Fruit fly (Drosophila melanogaster): ENCODE data around the gene CG8086.

The CG8086 gene

DNA sequence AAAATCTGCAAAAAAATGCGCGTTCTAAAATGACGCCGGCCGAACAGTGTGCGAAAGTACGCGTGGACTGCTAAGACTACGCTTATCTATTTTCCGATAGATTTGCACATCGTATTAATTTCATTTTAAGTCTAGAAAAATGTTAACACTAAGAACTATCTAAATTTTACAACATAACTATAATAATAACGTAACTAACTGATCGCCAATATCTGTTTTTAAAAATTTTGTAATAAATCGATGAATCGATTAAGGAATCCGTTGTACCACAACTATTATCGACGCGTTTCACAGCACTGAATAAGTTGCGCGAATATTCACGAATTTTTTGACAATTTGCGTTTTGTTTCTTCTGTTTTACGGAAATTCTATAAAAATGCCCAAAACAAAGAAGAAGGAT is 46.2 kb downstream of the CG8086 start, which contains the start of gene Ssb-c31a (continued):
- TF ChIP-seq HLH4C (GFP tag; IDR thresholded peaks at IDR 0.05; ENCODE audit: partially characterized antibody) = peak; percentile 69
- no peak for TF ChIP-seq HmgD (GFP tag; optimal IDR thresholded peaks at IDR 0.05)
- no peak for TF ChIP-seq Rx (GFP tag; IDR thresholded peaks at IDR 0.05)
- no peak for TF ChIP-seq esg (GFP tag; conservative IDR thresholded peaks at IDR 0.05)
- peak; percentile 41 for TF ChIP-seq CG12769 (tag; optimal IDR thresholded peaks at IDR 0.05)
- TF ChIP-seq CG9797 (GFP tag; optimal IDR thresholded peaks at IDR 0.05) = peak; percentile 15
- TF ChIP-seq CG3163 (GFP tag; optimal IDR thresholded peaks at IDR 0.05) = peak; percentile 22
- TF ChIP-seq HHEX (GFP tag; optimal IDR thresholded peaks at IDR 0.05) = peak; percentile 51
- no peak for TF ChIP-seq CG7963 (GFP tag; IDR thresholded peaks at IDR 0.05; ENCODE audit: partially characterized antibody)
- TF ChIP-seq CG9437 (GFP tag; optimal IDR thresholded peaks at IDR 0.05) = peak; percentile 53
- TF ChIP-seq CG6689 (GFP tag; IDR thresholded peaks at IDR 0.05) = peak; percentile 45
- peak; percentile 81 for TF ChIP-seq CG9932 (GFP tag; IDR thresholded peaks at IDR 0.05)
- TF ChIP-seq ash1 (GFP tag; optimal IDR thresholded peaks at IDR 0.05) = no peak
- TF ChIP-seq Bgb (GFP tag; IDR thresholded peaks at IDR 0.05; ENCODE audit: partially characterized antibody) = peak; percentile 66
- TF ChIP-seq Pdp1 (GFP tag; optimal IDR thresholded peaks at IDR 0.05) = peak; percentile 56 to 61
- no peak for TF ChIP-seq tap (tag; optimal IDR thresholded peaks at IDR 0.05)
- TF ChIP-seq CG9727 (GFP tag; optimal IDR thresholded peaks at IDR 0.05) = peak; percentile 45
- TF ChIP-seq CG4360 (GFP tag; IDR thresholded peaks at IDR 0.05) = no peak
- no peak for TF ChIP-seq fd96Cb (tag; optimal IDR thresholded peaks at IDR 0.05)
- no peak for TF ChIP-seq gcm (GFP tag; optimal IDR thresholded peaks at IDR 0.05)
- TF ChIP-seq pita (GFP tag; optimal IDR thresholded peaks at IDR 0.05) = no peak
- TF ChIP-seq lab (GFP tag; optimal IDR thresholded peaks at IDR 0.05) = peak; percentile 48
- TF ChIP-seq pnt (GFP tag; optimal IDR thresholded peaks at IDR 0.05) = no peak
- no peak for TF ChIP-seq grn (GFP tag; optimal IDR thresholded peaks at IDR 0.05)
- TF ChIP-seq slou (GFP tag; optimal IDR thresholded peaks at IDR 0.05) = no peak
- no peak for TF ChIP-seq tna (GFP tag; IDR thresholded peaks at IDR 0.05; ENCODE audit: partially characterized antibody)
- peak; percentile 70 for TF ChIP-seq vnd (GFP tag; IDR thresholded peaks at IDR 0.05; ENCODE audit: partially characterized antibody)
- TF ChIP-seq Myb (GFP tag; optimal IDR thresholded peaks at IDR 0.05) = peak; percentile 35
- peak; percentile 35; the same call in 1 of the 2 replicates for TF ChIP-seq Ptx1 (GFP tag; IDR thresholded peaks at IDR 0.05)
- TF ChIP-seq Vsx1 (GFP tag; optimal IDR thresholded peaks at IDR 0.05) = no peak
- 0 out of 2 replicates have a peak, but pooled peaks have one; percentile 9 for TF ChIP-seq CG7372 (GFP tag; IDR thresholded peaks at IDR 0.05)
- peak; percentile 20 for TF ChIP-seq cwo (GFP tag; optimal IDR thresholded peaks at IDR 0.05)
- TF ChIP-seq sqz (GFP tag; optimal IDR thresholded peaks at IDR 0.05) = no peak
- peak; percentile 67 for TF ChIP-seq Max (GFP tag; optimal IDR thresholded peaks at IDR 0.05)
- TF ChIP-seq Taf1 (GFP tag; IDR thresholded peaks at IDR 0.05) = no peak
- no peak for TF ChIP-seq ara (GFP tag; IDR thresholded peaks at IDR 0.05)
- TF ChIP-seq Stat92E (GFP tag; optimal IDR thresholded peaks at IDR 0.05) = no peak
- TF ChIP-seq mam (GFP tag; optimal IDR thresholded peaks at IDR 0.05) = peak; percentile 69
- no peak for TF ChIP-seq Mes4 (GFP tag; optimal IDR thresholded peaks at IDR 0.05)
- peak; percentile 61 for TF ChIP-seq grau (tag; optimal IDR thresholded peaks at IDR 0.05)
- peak; percentile 44 for TF ChIP-seq Dip3 (GFP tag; optimal IDR thresholded peaks at IDR 0.05)
- peak; percentile 44 for TF ChIP-seq CG33557 (GFP tag; optimal IDR thresholded peaks at IDR 0.05)
- no peak for TF ChIP-seq kay (GFP tag; optimal IDR thresholded peaks at IDR 0.05)
- no peak for TF ChIP-seq danr (GFP tag; IDR thresholded peaks at IDR 0.05)
- TF ChIP-seq yki (optimal IDR thresholded peaks at IDR 0.05) = no peak
- TF ChIP-seq ewg (GFP tag; optimal IDR thresholded peaks at IDR 0.05) = peak; percentile 24
- no peak for TF ChIP-seq wek (GFP tag; optimal IDR thresholded peaks at IDR 0.05)
- TF ChIP-seq da (GFP tag; optimal IDR thresholded peaks at IDR 0.05) = no peak
- no peak for TF ChIP-seq fd102C (GFP tag; optimal IDR thresholded peaks at IDR 0.05)
- TF ChIP-seq CG15073 (GFP tag; optimal IDR thresholded peaks at IDR 0.05) = no peak
- TF ChIP-seq Bdp1 (GFP tag; optimal IDR thresholded peaks at IDR 0.05) = no peak

All from whole organism, embryonic.